Worm (Caenorhabditis elegans): ENCODE data around the gene exc-12.

- TF ChIP-seq unc-130 (GFP tag; optimal IDR thresholded peaks at IDR 0.05) (no peak), dve-1 (tag; optimal IDR thresholded peaks at IDR 0.05; ENCODE audit: insufficient read depth) (no peak), nhr-77 (tag; optimal IDR thresholded peaks at IDR 0.05) (no peak), nhr-6 (tag; optimal IDR thresholded peaks at IDR 0.05) (no peak)
Observed at ce11 chrIII:13600254-13600653, 30.0 kb upstream of the exc-12 start.
